Fruit fly (Drosophila melanogaster) whole organism, embryonic: ENCODE results near the gene Dph3.
A peak's percentile ranks its signal among the peaks of the same experiment; 100 is the strongest.

Experiments
- Asciz ChIP-seq: fragments of 200-800 bp; sonication (Bioruptor generic); optimal IDR thresholded peaks from 2 replicates; lab custom pipeline; 2017; ENCODE audit warnings: missing biosample characterization, mild to moderate bottlenecking, missing genetic modification characterization, missing genetic modification reagents
- B-H2 ChIP-seq: fragments of 200-800 bp; sonication (Bioruptor generic); optimal IDR thresholded peaks from 2 replicates; lab custom pipeline; 2018; ENCODE audit warnings: missing biosample characterization, mild to moderate bottlenecking, missing genetic modification characterization
- Bgb ChIP-seq: fragments of 200-800 bp; sonication (Bioruptor generic); IDR thresholded peaks from 2 replicates; pipeline ENCODE4 v1.3.6; 2022; ENCODE audit warnings: missing biosample characterization, missing genetic modification characterization; ENCODE audit not compliant: partially characterized antibody
- BtbVII ChIP-seq: fragments of 200-800 bp; sonication (Bioruptor generic); optimal IDR thresholded peaks from 3 replicates; lab custom pipeline; 2017; ENCODE audit warnings: missing biosample characterization, mild to moderate bottlenecking, missing genetic modification characterization
- CG12219 ChIP-seq: fragments of 200-800 bp; sonication (Bioruptor generic); optimal IDR thresholded peaks from 3 replicates; lab custom pipeline; 2018; ENCODE audit warnings: missing biosample characterization, mild to moderate bottlenecking, missing genetic modification characterization
- CG12236 ChIP-seq: fragments of 200-800 bp; sonication (Bioruptor generic); optimal IDR thresholded peaks from 2 replicates; lab custom pipeline; 2016; ENCODE audit warnings: missing biosample characterization, missing genetic modification characterization
- CG12659 ChIP-seq: fragments of 200-800 bp; sonication (Bioruptor generic); optimal IDR thresholded peaks from 3 replicates; lab custom pipeline; 2017; ENCODE audit warnings: mild to moderate bottlenecking, missing biosample characterization, missing genetic modification reagents, missing genetic modification characterization
- CG1529 ChIP-seq: fragments of 200-800 bp; sonication (Bioruptor generic); optimal IDR thresholded peaks from 3 replicates; lab custom pipeline; 2018; ENCODE audit warnings: missing biosample characterization, missing genetic modification characterization
- CG17829 ChIP-seq: fragments of 200-800 bp; optimal IDR thresholded peaks from 2 replicates; lab custom pipeline; 2019; ENCODE audit warnings: missing biosample characterization, mild to moderate bottlenecking, missing genetic modification characterization, moderate library complexity
- CG2116 ChIP-seq: fragments of 200-800 bp; sonication (Bioruptor generic); optimal IDR thresholded peaks from 3 replicates; lab custom pipeline; 2018; ENCODE audit warnings: missing biosample characterization, mild to moderate bottlenecking, missing genetic modification characterization
- CG2712 ChIP-seq: fragments of 200-800 bp; optimal IDR thresholded peaks from 3 replicates; lab custom pipeline; 2019; ENCODE audit warnings: missing biosample characterization, mild to moderate bottlenecking, missing genetic modification characterization, moderate library complexity
- CG31388 ChIP-seq: fragments of 200-800 bp; sonication (Bioruptor generic); optimal IDR thresholded peaks from 2 replicates; lab custom pipeline; 2016; ENCODE audit warnings: missing biosample characterization, missing genetic modification characterization
- CG4360 ChIP-seq: fragments of 200-800 bp; sonication (Bioruptor generic); IDR thresholded peaks from 2 replicates; pipeline ENCODE4 v1.3.6; 2022; ENCODE audit warnings: missing biosample characterization, missing genetic modification characterization
- CG4424 ChIP-seq: fragments of 200-800 bp; sonication (Bioruptor generic); optimal IDR thresholded peaks from 3 replicates; lab custom pipeline; 2016; ENCODE audit warnings: missing biosample characterization, missing genetic modification characterization
- CG4854 ChIP-seq: fragments of 200-800 bp; sonication (Bioruptor generic); optimal IDR thresholded peaks from 2 replicates; lab custom pipeline; 2016; ENCODE audit warnings: missing biosample characterization, missing genetic modification characterization, inconsistent platforms
- CG6683 ChIP-seq: fragments of 200-800 bp; sonication (Bioruptor generic); optimal IDR thresholded peaks from 2 replicates; lab custom pipeline; 2017; ENCODE audit warnings: missing biosample characterization, mild to moderate bottlenecking, missing genetic modification characterization, missing genetic modification reagents
- CoRest ChIP-seq: fragments of 200-800 bp; sonication (Bioruptor generic); optimal IDR thresholded peaks from 3 replicates; lab custom pipeline; 2018; ENCODE audit warnings: missing biosample characterization, mild to moderate bottlenecking, missing genetic modification characterization, moderate library complexity
- CrebB ChIP-seq: fragments of 200-800 bp; sonication (Bioruptor generic); optimal IDR thresholded peaks from 3 replicates; lab custom pipeline; 2018; ENCODE audit warnings: missing biosample characterization, mild to moderate bottlenecking, missing genetic modification characterization
- Deaf1 ChIP-seq: fragments of 200-800 bp; optimal IDR thresholded peaks from 3 replicates; lab custom pipeline; 2019; ENCODE audit warnings: missing biosample characterization, mild to moderate bottlenecking, missing genetic modification characterization, moderate library complexity
- Dip2 ChIP-seq: fragments of 200-800 bp; sonication (Bioruptor generic); IDR thresholded peaks from 2 replicates; pipeline ENCODE4 v1.3.6; 2022; ENCODE audit warnings: missing biosample characterization, missing genetic modification characterization
- Doc2 ChIP-seq: fragments of 200-800 bp; sonication (Bioruptor generic); IDR thresholded peaks from 2 replicates; pipeline ENCODE4 v1.3.6; 2022; ENCODE audit warnings: missing biosample characterization, missing genetic modification characterization
- Ets65A ChIP-seq: fragments of 200-800 bp; sonication (Bioruptor generic); peaks from one replicate; lab custom pipeline; 2016; ENCODE audit warnings: missing biosample characterization, missing genetic modification characterization
- Fer1 ChIP-seq: fragments of 200-800 bp; sonication (Bioruptor generic); optimal IDR thresholded peaks from 2 replicates; lab custom pipeline; 2017; ENCODE audit warnings: missing biosample characterization, mild to moderate bottlenecking, missing genetic modification characterization
- Gug ChIP-seq: fragments of 200-800 bp; sonication (Bioruptor generic); IDR thresholded peaks from 4 replicates; pipeline ENCODE4 v1.3.6; 2022; ENCODE audit warnings: missing biosample characterization, missing genetic modification characterization
- Hmx ChIP-seq: fragments of 200-800 bp; sonication (Bioruptor generic); optimal IDR thresholded peaks from 2 replicates; lab custom pipeline; 2016; ENCODE audit warnings: missing biosample characterization, missing genetic modification characterization
- Lim3 ChIP-seq: fragments of 200-800 bp; sonication (Bioruptor generic); IDR thresholded peaks from 2 replicates; pipeline ENCODE4 v1.3.6; 2022; ENCODE audit warnings: missing biosample characterization, missing genetic modification characterization
- MESR4 ChIP-seq: fragments of 200-800 bp; sonication (Bioruptor generic); optimal IDR thresholded peaks from 2 replicates; lab custom pipeline; 2018; ENCODE audit warnings: missing biosample characterization, mild to moderate bottlenecking, missing genetic modification characterization, moderate library complexity
- Myb ChIP-seq: fragments of 200-800 bp; sonication (Bioruptor generic); optimal IDR thresholded peaks from 2 replicates; lab custom pipeline; 2016; ENCODE audit warnings: missing biosample characterization, missing genetic modification characterization
- NK7.1 ChIP-seq: fragments of 200-800 bp; sonication (Bioruptor generic); optimal IDR thresholded peaks from 3 replicates; lab custom pipeline; 2016; ENCODE audit warnings: missing biosample characterization, missing genetic modification characterization
- PHDP ChIP-seq: fragments of 200-800 bp; sonication (Bioruptor generic); optimal IDR thresholded peaks from 3 replicates; lab custom pipeline; 2018; ENCODE audit warnings: missing biosample characterization, mild to moderate bottlenecking, missing genetic modification characterization, moderate library complexity
- Pdp1 ChIP-seq, 2 experiments: fragments of 200-800 bp; sonication (Bioruptor generic); optimal IDR thresholded peaks; 3 replicates each; lab custom pipeline; 2016; ENCODE audit warnings: missing biosample characterization in 2 of 2, missing genetic modification characterization in 2 of 2, mild to moderate bottlenecking in 1 of 2, moderate library complexity in 1 of 2
- Rfx ChIP-seq: fragments of 200-800 bp; sonication (Bioruptor generic); IDR thresholded peaks from 2 replicates; pipeline ENCODE4 v1.3.6; 2022; ENCODE audit warnings: missing biosample characterization, missing genetic modification characterization
- Scr ChIP-seq: fragments of 200-800 bp; sonication (Bioruptor generic); IDR thresholded peaks from 2 replicates; pipeline ENCODE4 v1.3.6; 2022; ENCODE audit warnings: missing biosample characterization, missing genetic modification characterization; ENCODE audit not compliant: partially characterized antibody
- ato ChIP-seq: fragments of 200-800 bp; sonication (Bioruptor generic); IDR thresholded peaks from 2 replicates; pipeline ENCODE4 v1.3.6; 2022; ENCODE audit warnings: missing biosample characterization, missing genetic modification characterization; ENCODE audit not compliant: partially characterized antibody
- bowl ChIP-seq: fragments of 200-800 bp; sonication (Bioruptor generic); IDR thresholded peaks from 2 replicates; pipeline ENCODE4 v1.3.6; 2022; ENCODE audit warnings: missing biosample characterization, missing genetic modification characterization
- caup ChIP-seq: fragments of 200-800 bp; sonication (Bioruptor generic); optimal IDR thresholded peaks from 3 replicates; lab custom pipeline; 2017; ENCODE audit warnings: missing biosample characterization, mild to moderate bottlenecking, missing genetic modification characterization, moderate library complexity; ENCODE audit not compliant: severe bottlenecking
- chn ChIP-seq: fragments of 200-800 bp; sonication (Bioruptor generic); optimal IDR thresholded peaks from 2 replicates; lab custom pipeline; 2016; ENCODE audit warnings: missing biosample characterization, missing genetic modification characterization
- croc ChIP-seq: fragments of 200-800 bp; sonication (Bioruptor generic); conservative IDR thresholded peaks from 3 replicates; pipeline ENCODE4 v1.3.6; 2022; ENCODE audit warnings: missing biosample characterization, missing genetic modification characterization
- dpn ChIP-seq, 2 experiments: fragments of 200-800 bp; sonication (Bioruptor generic); optimal IDR thresholded peaks; 3 replicates each; lab custom pipeline; 2016; ENCODE audit warnings: missing biosample characterization in 2 of 2, missing genetic modification characterization in 2 of 2
- gfzf ChIP-seq: fragments of 200-800 bp; sonication (Bioruptor generic); optimal IDR thresholded peaks from 2 replicates; lab custom pipeline; 2016; ENCODE audit warnings: missing biosample characterization, mild to moderate bottlenecking, missing genetic modification characterization, moderate library complexity
- her ChIP-seq: fragments of 200-800 bp; sonication (Bioruptor generic); optimal IDR thresholded peaks from 2 replicates; lab custom pipeline; 2016; ENCODE audit warnings: missing biosample characterization, missing genetic modification characterization
- kay ChIP-seq: fragments of 200-800 bp; sonication (Bioruptor generic); optimal IDR thresholded peaks from 2 replicates; lab custom pipeline; 2016; ENCODE audit warnings: missing biosample characterization, missing genetic modification characterization
- knrl ChIP-seq: fragments of 200-800 bp; sonication (Bioruptor generic); IDR thresholded peaks from 3 replicates; pipeline ENCODE4 v1.3.6; 2022; ENCODE audit warnings: missing biosample characterization, missing genetic modification characterization; ENCODE audit not compliant: partially characterized antibody
- nau ChIP-seq: fragments of 200-800 bp; sonication (Bioruptor generic); optimal IDR thresholded peaks from 3 replicates; lab custom pipeline; 2017; ENCODE audit warnings: missing biosample characterization, mild to moderate bottlenecking, missing genetic modification characterization, missing genetic modification reagents
- sens ChIP-seq: fragments of 200-800 bp; sonication (Bioruptor generic); peaks from one replicate; lab custom pipeline; 2016; ENCODE audit warnings: missing biosample characterization, missing genetic modification characterization
- sens-2 ChIP-seq: fragments of 200-800 bp; sonication (Bioruptor generic); IDR thresholded peaks from 2 replicates; pipeline ENCODE4 v1.3.6; 2022; ENCODE audit warnings: missing biosample characterization, missing genetic modification characterization
- stwl ChIP-seq: fragments of 200-800 bp; sonication (Bioruptor generic); optimal IDR thresholded peaks from 3 replicates; lab custom pipeline; 2018; ENCODE audit warnings: missing biosample characterization, mild to moderate bottlenecking, missing genetic modification characterization, moderate library complexity
- tin ChIP-seq: fragments of 200-800 bp; sonication (Bioruptor generic); optimal IDR thresholded peaks from 3 replicates; lab custom pipeline; 2016; ENCODE audit warnings: missing biosample characterization, missing genetic modification characterization
- trh ChIP-seq: fragments of 200-800 bp; sonication (Bioruptor generic); optimal IDR thresholded peaks from 2 replicates; lab custom pipeline; 2016; ENCODE audit warnings: missing biosample characterization, missing genetic modification characterization
- unc-4 ChIP-seq: fragments of 200-800 bp; sonication (Bioruptor generic); IDR thresholded peaks from 2 replicates; pipeline ENCODE4 v1.3.6; 2022; ENCODE audit warnings: missing biosample characterization, missing genetic modification characterization; ENCODE audit not compliant: partially characterized antibody
- vvl ChIP-seq: fragments of 200-800 bp; sonication (Bioruptor generic); IDR thresholded peaks from 2 replicates; pipeline ENCODE4 v1.3.6; 2022; ENCODE audit warnings: missing biosample characterization, missing genetic modification characterization

The Dph3 gene

dm6 chr3R:11236041-11236440, 4.3 kb downstream of the Dph3 start, which contains the start of gene CG31441 (continued):
- 0 out of 2 replicates have a peak, but pooled peaks have one; percentile 10 for TF ChIP-seq vvl
- TF ChIP-seq nau (GFP tag; lab: Kevin White, UChicago): no peak
- TF ChIP-seq Dip2: no peak
- peak; percentile 2 for TF ChIP-seq Fer1 (GFP tag; lab: Kevin White, UChicago)
- 0 out of 2 replicates have a peak, but pooled peaks have one; percentile 24 for TF ChIP-seq Bgb (GFP tag; lab: Robert Waterston, UW)
- TF ChIP-seq trh (GFP tag; lab: Kevin White, UChicago): no peak
- TF ChIP-seq gfzf (GFP tag; lab: Kevin White, UChicago): no peak
- no peak for TF ChIP-seq Deaf1 (tag; lab: Kevin White, UChicago)
- no peak for TF ChIP-seq Asciz (GFP tag; lab: Kevin White, UChicago)
- TF ChIP-seq sens-2: no peak
- peak; percentile 56 for TF ChIP-seq Ets65A (GFP tag; lab: Kevin White, UChicago)
- peak; percentile 61 for TF ChIP-seq Scr (GFP tag; lab: Robert Waterston, UW)
- no peak for TF ChIP-seq BtbVII (GFP tag; lab: Kevin White, UChicago)
- TF ChIP-seq Myb (GFP tag; lab: Kevin White, UChicago): peak; percentile 55
- TF ChIP-seq B-H2 (GFP tag; lab: Kevin White, UChicago): peak; percentile 26
- TF ChIP-seq CG17829 (tag; lab: Kevin White, UChicago): no peak
- peak; percentile 67 for TF ChIP-seq stwl (tag; lab: Kevin White, UChicago)
- no peak for TF ChIP-seq Gug (GFP tag; lab: Robert Waterston, UW)
- no peak for TF ChIP-seq croc (GFP tag; lab: Robert Waterston, UW)
- no peak for TF ChIP-seq NK7.1 (GFP tag; lab: Kevin White, UChicago)
- peak; percentile 83 for TF ChIP-seq sens (GFP tag; lab: Kevin White, UChicago)
- TF ChIP-seq CoRest (tag; lab: Kevin White, UChicago): no peak
- TF ChIP-seq Lim3 (GFP tag; lab: Robert Waterston, UW): no peak
- peak; percentile 18 for TF ChIP-seq MESR4
- TF ChIP-seq CG4854 (GFP tag; lab: Kevin White, UChicago): no peak
- no peak for TF ChIP-seq Hmx
- TF ChIP-seq CG2712 (tag; lab: Kevin White, UChicago): peak; percentile 3
- no peak for TF ChIP-seq CG4424 (GFP tag; lab: Kevin White, UChicago)
- no peak for TF ChIP-seq CG12236 (GFP tag; lab: Kevin White, UChicago)
- TF ChIP-seq PHDP (tag; lab: Kevin White, UChicago): no peak
- no peak for TF ChIP-seq chn (GFP tag; lab: Kevin White, UChicago)
- TF ChIP-seq unc-4 (GFP tag; lab: Robert Waterston, UW): peak; percentile 56; the same call in 1 of the 2 replicates
- TF ChIP-seq CG4360 (GFP tag; lab: Robert Waterston, UW): no peak
- peak; percentile 7 for TF ChIP-seq CG12659
- no peak for TF ChIP-seq bowl (GFP tag; lab: Robert Waterston, UW)
- TF ChIP-seq CG2116 (GFP tag; lab: Kevin White, UChicago): peak; percentile 42
- TF ChIP-seq caup: no peak
- no peak for TF ChIP-seq her
- no peak for TF ChIP-seq Doc2 (GFP tag; lab: Robert Waterston, UW)
- TF ChIP-seq CrebB (tag; lab: Kevin White, UChicago): no peak
- no peak for TF ChIP-seq Pdp1 (GFP tag; optimal IDR thresholded peaks at IDR 0.05; lab: Kevin White, UChicago)
- no peak for TF ChIP-seq tin
- no peak for TF ChIP-seq CG12219 (GFP tag; lab: Kevin White, UChicago)
- no peak for TF ChIP-seq CG1529 (GFP tag; lab: Kevin White, UChicago)
- no peak for TF ChIP-seq Rfx (GFP tag; lab: Robert Waterston, UW)
- no peak for TF ChIP-seq CG31388
- peak; percentile 38; the same call in 1 of the 3 replicates for TF ChIP-seq knrl
- no peak for TF ChIP-seq CG6683 (GFP tag; lab: Kevin White, UChicago)
- no peak for TF ChIP-seq dpn (GFP tag; optimal IDR thresholded peaks at IDR 0.05; lab: Kevin White, UChicago)
- peak; percentile 30; the same call in 1 of the 2 replicates for TF ChIP-seq ato (GFP tag; lab: Robert Waterston, UW)
- no peak for TF ChIP-seq kay
